Worm (Caenorhabditis elegans) whole organism, early embryonic: ENCODE data around the gene nhr-156.

Experiments used
- B0310.2 ChIP-seq: sonication (generic microtip); optimal IDR thresholded peaks from 2 replicates; lab custom pipeline; 2016; ENCODE audit warnings: mild to moderate bottlenecking, missing genetic modification characterization, missing compliant biosample characterization
- ama-1 ChIP-seq: fragments of 150-350 bp; optimal IDR thresholded peaks from 2 replicates; lab custom pipeline; 2014
- ceh-13 ChIP-seq: fragments of 200-800 bp; sonication (Bioruptor generic); optimal IDR thresholded peaks from 2 replicates; lab custom pipeline; 2018; ENCODE audit warnings: mild to moderate bottlenecking, missing genetic modification characterization, missing compliant biosample characterization
- ceh-36 ChIP-seq: sonication (generic microtip); optimal IDR thresholded peaks from 2 replicates; lab custom pipeline; 2016; ENCODE audit warnings: missing genetic modification characterization, inconsistent platforms, missing compliant biosample characterization
- ets-7 ChIP-seq: sonication (generic microtip); optimal IDR thresholded peaks from 2 replicates; lab custom pipeline; 2016; ENCODE audit warnings: missing genotype, missing genetic modification characterization, missing compliant biosample characterization
- flt-1 ChIP-seq: fragments of 200-800 bp; sonication (Bioruptor generic); IDR thresholded peaks from 2 replicates; pipeline ENCODE4 v1.3.6; 2022; ENCODE audit warnings: missing genetic modification characterization, missing compliant biosample characterization
- hmbx-1 ChIP-seq: sonication (generic microtip); optimal IDR thresholded peaks from 2 replicates; lab custom pipeline; 2016; ENCODE audit warnings: mild to moderate bottlenecking, missing genetic modification characterization, missing compliant biosample characterization
- sea-1 ChIP-seq: fragments of 200-800 bp; sonication (Bioruptor generic); conservative IDR thresholded peaks from 2 replicates; pipeline ENCODE4 v1.3.6; 2022; ENCODE audit warnings: missing genetic modification characterization, missing compliant biosample characterization
- tbx-37 ChIP-seq: fragments of 200-800 bp; sonication (Bioruptor generic); conservative IDR thresholded peaks from 2 replicates; pipeline ENCODE4 v1.3.6; 2022; ENCODE audit warnings: missing genetic modification reagents, missing genetic modification characterization, missing compliant biosample characterization
- tra-4 ChIP-seq: sonication (generic microtip); optimal IDR thresholded peaks from 2 replicates; lab custom pipeline; 2017; ENCODE audit warnings: missing genetic modification characterization, missing compliant biosample characterization

ce11 chrV:3929099-3929498 lies 23.2 kb downstream of the nhr-156 start, which contains the start of gene srx-64:
- TF ChIP-seq hmbx-1 (no peak), ets-7 (tag; lab: Kevin White, UChicago) (no peak), ama-1 (lab: Kevin White, UChicago) (no peak), B0310.2 (tag; lab: Kevin White, UChicago) (no peak), ceh-13 (GFP tag; lab: Kevin White, UChicago) (no peak), tbx-37 (GFP tag; lab: Robert Waterston, UW) (no peak), tra-4 (tag; lab: Kevin White, UChicago) (no peak), ceh-36 (no peak), flt-1 (no peak), sea-1 (GFP tag; lab: Robert Waterston, UW) (no peak)
